Worm (Caenorhabditis elegans): Measurements from ENCODE around the gene cyp-33E2.

cyp-33E2 gene

DNA sequence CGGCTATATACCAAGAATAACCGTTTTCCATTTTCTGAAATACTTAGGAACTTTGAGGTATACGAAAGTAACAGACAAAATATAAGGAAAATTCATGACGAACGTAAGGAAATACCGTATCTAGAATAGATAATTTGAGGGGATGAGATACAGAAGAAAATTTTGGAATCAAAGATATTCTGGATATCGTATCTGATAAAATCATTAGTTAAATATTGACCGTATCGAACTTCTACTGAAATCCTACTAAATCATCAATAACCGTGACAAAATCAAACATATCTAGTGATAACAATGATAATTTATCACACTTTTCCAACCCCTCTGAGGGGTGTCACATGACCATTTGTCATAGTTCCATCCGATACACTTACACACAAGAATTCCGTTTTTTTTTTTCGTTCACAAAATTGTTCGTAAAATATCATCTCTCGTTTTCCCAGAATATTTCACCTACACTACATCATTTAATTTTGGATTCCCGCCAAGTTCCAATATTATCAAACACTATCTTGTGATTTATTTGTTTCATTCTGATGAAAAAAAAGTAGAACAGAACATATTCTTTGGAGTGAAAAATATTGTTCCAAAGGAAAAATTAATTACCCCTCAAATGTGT is 11.3 kb upstream of the cyp-33E2 start, which contains the start of gene Y59H11AR.4:
TSS of gene Y59H11AR.4 (minus strand) at position 51 of the 619 bp plus-strand sequence.
- TF ChIP-seq skn-1 (tag; optimal IDR thresholded peaks at IDR 0.05) (no peak), mdl-1 (tag; optimal IDR thresholded peaks at IDR 0.05) (no peak), sma-9 (GFP tag; optimal IDR thresholded peaks at IDR 0.05) (peak; percentile 6), sma-9 (tag; optimal IDR thresholded peaks at IDR 0.05) (no peak)

- TF ChIP-seq ama-1 (optimal IDR thresholded peaks at IDR 0.05) (no peak), C34F6.9 (tag; optimal IDR thresholded peaks at IDR 0.05) (no peak), unc-39 (tag; optimal IDR thresholded peaks at IDR 0.05) (no peak), nhr-237 (tag; optimal IDR thresholded peaks at IDR 0.05) (no peak)
These were observed 9.3 kb upstream of the cyp-33E2 start, which contains the start of gene Y59H11AR.10 for ce11 chrIV:8602877-8603276. Y59H11AR.10 (plus strand) TSS chrIV:8603177.

- TF ChIP-seq ceh-16 (tag; optimal IDR thresholded peaks at IDR 0.05) (no peak), elt-3 (tag; optimal IDR thresholded peaks at IDR 0.05) (no peak), nhr-237 (tag; optimal IDR thresholded peaks at IDR 0.05) (no peak), lin-11 (tag; optimal IDR thresholded peaks at IDR 0.05) (no peak), aly-2 (tag; optimal IDR thresholded peaks at IDR 0.05) (no peak), R02D3.7 (tag; optimal IDR thresholded peaks at IDR 0.05) (no peak), mab-5 (tag; optimal IDR thresholded peaks at IDR 0.05) (no peak), snpc-4 (tag; optimal IDR thresholded peaks at IDR 0.05) (no peak), alr-1 (tag; optimal IDR thresholded peaks at IDR 0.05) (no peak), nhr-10 (tag; optimal IDR thresholded peaks at IDR 0.05) (no peak), F13H6.1 (tag; optimal IDR thresholded peaks at IDR 0.05) (peak; percentile 33), dmd-4 (tag; optimal IDR thresholded peaks at IDR 0.05) (no peak), skn-1 (tag; optimal IDR thresholded peaks at IDR 0.05) (no peak), mbf-1 (tag; optimal IDR thresholded peaks at IDR 0.05) (no peak), nhr-23 (tag; optimal IDR thresholded peaks at IDR 0.05) (no peak), ama-1 (optimal IDR thresholded peaks at IDR 0.05) (no peak), ztf-11 (tag; optimal IDR thresholded peaks at IDR 0.05) (no peak), sma-9 (GFP tag; optimal IDR thresholded peaks at IDR 0.05) (peak; percentile 67), sma-9 (tag; optimal IDR thresholded peaks at IDR 0.05) (no peak), lsy-2 (tag; optimal IDR thresholded peaks at IDR 0.05) (peak in 1 of 2 experiments; percentile 49), nhr-129 (tag; optimal IDR thresholded peaks at IDR 0.05) (peak; percentile 48), elt-1 (tag; optimal IDR thresholded peaks at IDR 0.05) (no peak), ZK546.5 (tag; optimal IDR thresholded peaks at IDR 0.05) (no peak), nhr-21 (tag; optimal IDR thresholded peaks at IDR 0.05) (no peak), blmp-1 (tag; optimal IDR thresholded peaks at IDR 0.05; ENCODE audit: insufficient read depth) (no peak), unc-39 (tag; optimal IDR thresholded peaks at IDR 0.05) (no peak), lin-13 (GFP tag; optimal IDR thresholded peaks at IDR 0.05) (no peak), sma-3 (GFP tag; optimal IDR thresholded peaks at IDR 0.05) (no peak), C34F6.9 (tag; optimal IDR thresholded peaks at IDR 0.05) (peak; percentile 66), sem-4 (tag; optimal IDR thresholded peaks at IDR 0.05) (no peak), unc-55 (GFP tag; optimal IDR thresholded peaks at IDR 0.05) (no peak), nhr-6 (tag; optimal IDR thresholded peaks at IDR 0.05) (peak; percentile 13), egl-27 (tag; optimal IDR thresholded peaks at IDR 0.05) (no peak), Y55F3AM.14 (GFP tag; optimal IDR thresholded peaks at IDR 0.05) (no peak), nhr-25 (tag; optimal IDR thresholded peaks at IDR 0.05) (no peak), ztf-4 (tag; optimal IDR thresholded peaks at IDR 0.05) (no peak), ceh-82 (tag; optimal IDR thresholded peaks at IDR 0.05) (no peak), peb-1 (tag; optimal IDR thresholded peaks at IDR 0.05) (no peak), nhr-11 (tag; optimal IDR thresholded peaks at IDR 0.05) (no peak), lin-39 (tag; optimal IDR thresholded peaks at IDR 0.05) (no peak), nhr-12 (tag; optimal IDR thresholded peaks at IDR 0.05) (no peak), nhr-77 (tag; optimal IDR thresholded peaks at IDR 0.05) (no peak), zag-1 (tag; optimal IDR thresholded peaks at IDR 0.05) (no peak), crh-2 (tag; optimal IDR thresholded peaks at IDR 0.05) (no peak), mdl-1 (tag; optimal IDR thresholded peaks at IDR 0.05) (no peak), unc-62 (GFP tag; optimal IDR thresholded peaks at IDR 0.05) (no peak), gmeb-1 (tag; optimal IDR thresholded peaks at IDR 0.05) (no peak)
These were observed 6.9 kb upstream of the cyp-33E2 start for ce11 chrIV:8605217-8605616.

All from whole organism, L2 larva.